Fruit fly (Drosophila melanogaster) whole organism, prepupa: Measurements from ENCODE around the gene Cp7Fa.

ENCODE experiments used
- Blimp-1 ChIP-seq: fragments of 200-800 bp; sonication (Bioruptor generic); optimal IDR thresholded peaks from 3 replicates; lab custom pipeline; 2017; ENCODE audit warnings: missing biosample characterization, missing genetic modification characterization, mild to moderate bottlenecking, moderate library complexity, missing genetic modification reagents
- CG10631 ChIP-seq: fragments of 200-800 bp; sonication (Bioruptor generic); optimal IDR thresholded peaks from 2 replicates; lab custom pipeline; 2016; ENCODE audit warnings: missing biosample characterization, missing genetic modification characterization
- CG10669 ChIP-seq: fragments of 200-800 bp; sonication (Bioruptor generic); optimal IDR thresholded peaks from 3 replicates; lab custom pipeline; 2018; ENCODE audit warnings: missing biosample characterization, mild to moderate bottlenecking, missing genetic modification characterization, moderate library complexity
- CG11762 ChIP-seq: fragments of 200-800 bp; sonication (Bioruptor generic); optimal IDR thresholded peaks from 3 replicates; lab custom pipeline; 2016; ENCODE audit warnings: missing biosample characterization, missing genetic modification characterization; ENCODE audit not compliant: insufficient read depth
- CG11902 ChIP-seq: fragments of 200-800 bp; sonication (Bioruptor generic); optimal IDR thresholded peaks from 3 replicates; lab custom pipeline; 2016; ENCODE audit warnings: missing biosample characterization, missing genetic modification characterization
- CG15336 ChIP-seq: fragments of 200-800 bp; sonication (Bioruptor generic); IDR thresholded peaks from 2 replicates; pipeline ENCODE4 v1.3.6; 2022; ENCODE audit warnings: missing biosample characterization, missing genetic modification characterization
- CG1621 ChIP-seq: fragments of 200-800 bp; sonication (Bioruptor generic); optimal IDR thresholded peaks from 3 replicates; lab custom pipeline; 2018; ENCODE audit warnings: missing biosample characterization, mild to moderate bottlenecking, missing genetic modification characterization
- CG16779 ChIP-seq: fragments of 200-800 bp; sonication (Bioruptor generic); optimal IDR thresholded peaks from 3 replicates; lab custom pipeline; 2017; ENCODE audit warnings: missing biosample characterization, mild to moderate bottlenecking, missing genetic modification characterization
- CG3032 ChIP-seq: fragments of 200-800 bp; optimal IDR thresholded peaks from 2 replicates; lab custom pipeline; 2019; ENCODE audit warnings: missing biosample characterization, mild to moderate bottlenecking, missing genetic modification characterization, moderate library complexity
- CG31627 ChIP-seq: fragments of 200-800 bp; sonication (Bioruptor generic); optimal IDR thresholded peaks from 3 replicates; lab custom pipeline; 2016; ENCODE audit warnings: missing biosample characterization, missing genetic modification characterization
- CG32006 ChIP-seq: fragments of 200-800 bp; sonication (Bioruptor generic); optimal IDR thresholded peaks from 3 replicates; lab custom pipeline; 2017; ENCODE audit warnings: missing biosample characterization, mild to moderate bottlenecking, missing genetic modification characterization
- CG34406 ChIP-seq: fragments of 200-800 bp; sonication (Bioruptor generic); optimal IDR thresholded peaks from 3 replicates; lab custom pipeline; 2016; ENCODE audit warnings: missing biosample characterization, missing genetic modification characterization
- CG3919 ChIP-seq: fragments of 200-800 bp; sonication (Bioruptor generic); optimal IDR thresholded peaks from 3 replicates; lab custom pipeline; 2016; ENCODE audit warnings: missing biosample characterization, missing genetic modification characterization
- CG4318 ChIP-seq: fragments of 200-800 bp; sonication (Bioruptor generic); optimal IDR thresholded peaks from 3 replicates; lab custom pipeline; 2017; ENCODE audit warnings: missing biosample characterization, mild to moderate bottlenecking, missing genetic modification characterization
- CG6163 ChIP-seq: fragments of 200-800 bp; sonication (Bioruptor generic); IDR thresholded peaks from 3 replicates; pipeline ENCODE4 v1.3.6; 2022; ENCODE audit warnings: missing biosample characterization, missing genetic modification characterization
- CG6792 ChIP-seq: fragments of 200-800 bp; sonication (Bioruptor generic); optimal IDR thresholded peaks from 3 replicates; lab custom pipeline; 2016; ENCODE audit warnings: missing biosample characterization, missing genetic modification characterization
- CG6808 ChIP-seq: fragments of 200-800 bp; sonication (Bioruptor generic); optimal IDR thresholded peaks from 3 replicates; lab custom pipeline; 2017; ENCODE audit warnings: missing biosample characterization, missing genetic modification characterization, mild to moderate bottlenecking, moderate library complexity, missing genetic modification reagents
- CG6854 ChIP-seq: fragments of 200-800 bp; sonication (Bioruptor generic); optimal IDR thresholded peaks from 2 replicates; lab custom pipeline; 2017; ENCODE audit warnings: missing biosample characterization, mild to moderate bottlenecking, missing genetic modification characterization
- CG7368 ChIP-seq: fragments of 200-800 bp; sonication (Bioruptor generic); optimal IDR thresholded peaks from 3 replicates; lab custom pipeline; 2016; ENCODE audit warnings: missing biosample characterization, missing genetic modification characterization
- CG8119 ChIP-seq: fragments of 200-800 bp; sonication (Bioruptor generic); IDR thresholded peaks from 3 replicates; pipeline ENCODE4 v1.3.6; 2022; ENCODE audit warnings: missing biosample characterization, missing genetic modification characterization
- CG8319 ChIP-seq: fragments of 200-800 bp; sonication (Bioruptor generic); optimal IDR thresholded peaks from 3 replicates; lab custom pipeline; 2016; ENCODE audit warnings: missing biosample characterization, missing genetic modification characterization
- CG8632 ChIP-seq: fragments of 200-800 bp; sonication (Bioruptor generic); optimal IDR thresholded peaks from 3 replicates; lab custom pipeline; 2016; ENCODE audit warnings: missing biosample characterization, missing genetic modification characterization
- CG9139 ChIP-seq: fragments of 200-800 bp; sonication (Bioruptor generic); optimal IDR thresholded peaks from 3 replicates; lab custom pipeline; 2017; ENCODE audit warnings: missing biosample characterization, mild to moderate bottlenecking, missing genetic modification characterization
- Eip93F ChIP-seq: fragments of 200-800 bp; sonication (Bioruptor generic); optimal IDR thresholded peaks from 2 replicates; lab custom pipeline; 2016; ENCODE audit warnings: missing biosample characterization, mild to moderate bottlenecking, missing genetic modification characterization
- Ets21C ChIP-seq: fragments of 200-800 bp; sonication (Bioruptor generic); optimal IDR thresholded peaks from 3 replicates; lab custom pipeline; 2016; ENCODE audit warnings: missing biosample characterization, missing genetic modification characterization
- Hr38 ChIP-seq: sonication (Bioruptor generic); optimal IDR thresholded peaks from 2 replicates; lab custom pipeline; 2016; ENCODE audit warnings: missing biosample characterization, missing genetic modification characterization
- Hr39 ChIP-seq: fragments of 200-800 bp; sonication (Bioruptor generic); optimal IDR thresholded peaks from 2 replicates; lab custom pipeline; 2016; ENCODE audit warnings: missing biosample characterization, missing genetic modification characterization
- Hr4 ChIP-seq: fragments of 200-800 bp; sonication (Bioruptor generic); optimal IDR thresholded peaks from 3 replicates; lab custom pipeline; 2016; ENCODE audit warnings: missing biosample characterization, missing genetic modification characterization
- Lpt ChIP-seq: fragments of 200-800 bp; sonication (Bioruptor generic); optimal IDR thresholded peaks from 3 replicates; lab custom pipeline; 2016; ENCODE audit warnings: missing biosample characterization, missing genetic modification characterization
- Met ChIP-seq: fragments of 200-800 bp; sonication (Bioruptor generic); optimal IDR thresholded peaks from 3 replicates; lab custom pipeline; 2016; ENCODE audit warnings: missing biosample characterization, missing genetic modification characterization
- Smox ChIP-seq: fragments of 200-800 bp; sonication (Bioruptor generic); optimal IDR thresholded peaks from 3 replicates; lab custom pipeline; 2016; ENCODE audit warnings: missing biosample characterization, missing genetic modification characterization
- Sox14 ChIP-seq: fragments of 200-800 bp; sonication (Bioruptor generic); optimal IDR thresholded peaks from 3 replicates; lab custom pipeline; 2016; ENCODE audit warnings: missing biosample characterization, missing genetic modification characterization
- achi ChIP-seq: fragments of 200-800 bp; sonication (Bioruptor generic); optimal IDR thresholded peaks from 3 replicates; lab custom pipeline; 2016; ENCODE audit warnings: missing biosample characterization, missing genetic modification characterization
- acj6 ChIP-seq: fragments of 200-800 bp; sonication (Bioruptor generic); optimal IDR thresholded peaks from 3 replicates; lab custom pipeline; 2016; ENCODE audit warnings: missing biosample characterization, missing genetic modification characterization
- cyc ChIP-seq: fragments of 200-800 bp; sonication (Bioruptor generic); optimal IDR thresholded peaks from 3 replicates; lab custom pipeline; 2016; ENCODE audit warnings: missing biosample characterization, missing genetic modification characterization
- dac ChIP-seq: fragments of 200-800 bp; sonication (Bioruptor generic); optimal IDR thresholded peaks from 2 replicates; lab custom pipeline; 2017; ENCODE audit warnings: missing biosample characterization, mild to moderate bottlenecking, missing genetic modification characterization
- eg ChIP-seq: fragments of 200-800 bp; sonication (Bioruptor generic); IDR thresholded peaks from 3 replicates; pipeline ENCODE4 v1.3.6; 2022; ENCODE audit warnings: missing biosample characterization, missing genetic modification characterization
- esn ChIP-seq: fragments of 200-800 bp; sonication (Bioruptor generic); optimal IDR thresholded peaks from 2 replicates; lab custom pipeline; 2016; ENCODE audit warnings: missing biosample characterization, mild to moderate bottlenecking, missing genetic modification characterization, moderate library complexity
- fd59A ChIP-seq: fragments of 200-800 bp; sonication (Bioruptor generic); optimal IDR thresholded peaks from 2 replicates; lab custom pipeline; 2017; ENCODE audit warnings: missing biosample characterization, mild to moderate bottlenecking, missing genetic modification characterization, missing genetic modification reagents
- fd85E ChIP-seq: fragments of 200-800 bp; sonication (Bioruptor generic); optimal IDR thresholded peaks from 3 replicates; lab custom pipeline; 2016; ENCODE audit warnings: missing biosample characterization, missing genetic modification characterization
- fkh ChIP-seq: fragments of 200-800 bp; sonication (Bioruptor generic); optimal IDR thresholded peaks from 3 replicates; lab custom pipeline; 2017; ENCODE audit warnings: missing biosample characterization, mild to moderate bottlenecking, missing genetic modification characterization, moderate library complexity
- lz ChIP-seq: fragments of 200-800 bp; sonication (Bioruptor generic); optimal IDR thresholded peaks from 3 replicates; lab custom pipeline; 2016; ENCODE audit warnings: missing biosample characterization, missing genetic modification characterization
- net ChIP-seq: fragments of 200-800 bp; sonication (Bioruptor generic); optimal IDR thresholded peaks from 3 replicates; lab custom pipeline; 2016; ENCODE audit warnings: missing biosample characterization, missing genetic modification characterization
- pdm3 ChIP-seq: fragments of 200-800 bp; sonication (Bioruptor generic); optimal IDR thresholded peaks from 3 replicates; lab custom pipeline; 2016; ENCODE audit warnings: missing biosample characterization, missing genetic modification characterization
- spab ChIP-seq: fragments of 200-800 bp; sonication (Bioruptor generic); optimal IDR thresholded peaks from 2 replicates; lab custom pipeline; 2017; ENCODE audit warnings: missing biosample characterization, mild to moderate bottlenecking, missing genetic modification characterization, missing genetic modification reagents
- ss ChIP-seq, 2 experiments: fragments of 200-800 bp; sonication (Bioruptor generic); optimal IDR thresholded peaks; 2 replicates in 1 of 2; 3 replicates in 1 of 2; lab custom pipeline; 2017 to 2018; ENCODE audit warnings: mild to moderate bottlenecking in 2 of 2, missing biosample characterization in 2 of 2, missing genetic modification characterization in 2 of 2, moderate library complexity in 1 of 2
- svp ChIP-seq: fragments of 200-800 bp; sonication (Bioruptor generic); peaks from one replicate; lab custom pipeline; 2016; ENCODE audit warnings: missing biosample characterization, missing genetic modification characterization
- topi ChIP-seq: fragments of 200-800 bp; sonication (Bioruptor generic); optimal IDR thresholded peaks from 3 replicates; lab custom pipeline; 2016; ENCODE audit warnings: missing biosample characterization, missing genetic modification characterization
- vri ChIP-seq: fragments of 200-800 bp; sonication (Bioruptor generic); optimal IDR thresholded peaks from 3 replicates; lab custom pipeline; 2016; ENCODE audit warnings: missing biosample characterization, mild to moderate bottlenecking, missing genetic modification characterization

Gene Cp7Fa

dm6 chrX:8492849-8493248 lies 22.2 kb downstream of the Cp7Fa start (continued):
- TF ChIP-seq net, result peak; percentile 76
- TF ChIP-seq CG6854 (GFP tag; lab: Kevin White, UChicago), result peak; percentile 47
- TF ChIP-seq topi (GFP tag; lab: Kevin White, UChicago), result peak; percentile 70
- peak; percentile 86 for TF ChIP-seq CG32006 (GFP tag; lab: Kevin White, UChicago)
- TF ChIP-seq cyc (GFP tag; lab: Kevin White, UChicago), result peak; percentile 74
- peak; percentile 57 for TF ChIP-seq fd85E (GFP tag; lab: Kevin White, UChicago)
- TF ChIP-seq Sox14 (GFP tag; lab: Kevin White, UChicago), result peak; percentile 45
- peak; percentile 73 for TF ChIP-seq svp (GFP tag; lab: Kevin White, UChicago)
- peak; percentile 76 for TF ChIP-seq Hr4 (GFP tag; lab: Kevin White, UChicago)
- TF ChIP-seq CG10669, result peak; percentile 78
- no peak for TF ChIP-seq fkh (GFP tag; lab: Kevin White, UChicago)
- TF ChIP-seq dac, result peak; percentile 68
- peak; percentile 78 for TF ChIP-seq CG7368 (GFP tag; lab: Kevin White, UChicago)
- TF ChIP-seq fd59A (GFP tag; lab: Kevin White, UChicago), result peak; percentile 62
- TF ChIP-seq acj6 (GFP tag; lab: Kevin White, UChicago), result peak; percentile 85
- peak; percentile 68 for TF ChIP-seq CG11902 (GFP tag; lab: Kevin White, UChicago)
- peak; percentile 87 for TF ChIP-seq CG15336 (GFP tag; lab: Robert Waterston, UW)
- peak; percentile 93 for TF ChIP-seq eg (GFP tag; lab: Robert Waterston, UW)
- peak; percentile 67 for TF ChIP-seq CG31627 (GFP tag; lab: Kevin White, UChicago)
- TF ChIP-seq CG4318, result peak; percentile 73
- TF ChIP-seq CG9139 (GFP tag; lab: Kevin White, UChicago), result peak; percentile 57
- peak; percentile 66 for TF ChIP-seq spab (GFP tag; lab: Kevin White, UChicago)
- TF ChIP-seq Hr38 (GFP tag; lab: Kevin White, UChicago), result no peak
- TF ChIP-seq Blimp-1 (GFP tag; lab: Kevin White, UChicago), result peak; percentile 46
- TF ChIP-seq ss (GFP tag; optimal IDR thresholded peaks at IDR 0.05; lab: Kevin White, UChicago), result peak; percentile 52 to 71
- peak; percentile 61 for TF ChIP-seq lz (GFP tag; lab: Kevin White, UChicago)
- peak; percentile 72 for TF ChIP-seq esn (GFP tag; lab: Kevin White, UChicago)
- TF ChIP-seq Smox (GFP tag; lab: Kevin White, UChicago), result peak; percentile 64
- TF ChIP-seq CG11762 (GFP tag; lab: Kevin White, UChicago), result peak; percentile 66
- peak; percentile 84 for TF ChIP-seq CG3919 (GFP tag; lab: Kevin White, UChicago)
- TF ChIP-seq pdm3 (GFP tag; lab: Kevin White, UChicago), result peak; percentile 81
- TF ChIP-seq, all 60 proteins: peak for 58

dm6 chrX:8493473-8493872 lies 22.8 kb downstream of the Cp7Fa start:
- TF ChIP-seq Hr38 (GFP tag; lab: Kevin White, UChicago) (no peak), Met (GFP tag; lab: Kevin White, UChicago) (no peak), vri (GFP tag; lab: Kevin White, UChicago) (no peak), CG15336 (GFP tag; lab: Robert Waterston, UW) (no peak), spab (GFP tag; lab: Kevin White, UChicago) (no peak), Sox14 (GFP tag; lab: Kevin White, UChicago) (no peak), Hr39 (GFP tag; lab: Kevin White, UChicago) (no peak), CG8119 (GFP tag; lab: Robert Waterston, UW) (no peak), svp (GFP tag; lab: Kevin White, UChicago) (peak; percentile 65), CG8632 (no peak), Hr4 (GFP tag; lab: Kevin White, UChicago) (no peak), CG3032 (tag; lab: Kevin White, UChicago) (no peak), lz (GFP tag; lab: Kevin White, UChicago) (no peak), CG6792 (no peak), CG31627 (GFP tag; lab: Kevin White, UChicago) (no peak), CG9139 (GFP tag; lab: Kevin White, UChicago) (no peak), Eip93F (GFP tag; lab: Kevin White, UChicago) (no peak), achi (GFP tag; lab: Kevin White, UChicago) (no peak), CG10631 (GFP tag; lab: Kevin White, UChicago) (no peak), CG6163 (0 out of 3 replicates have a peak, but pooled peaks have one; percentile 31), Lpt (GFP tag; lab: Kevin White, UChicago) (no peak), fd59A (GFP tag; lab: Kevin White, UChicago) (no peak), CG6808 (GFP tag; lab: Kevin White, UChicago) (no peak), CG8319 (GFP tag; lab: Kevin White, UChicago) (no peak), CG1621 (tag; lab: Kevin White, UChicago) (no peak), pdm3 (GFP tag; lab: Kevin White, UChicago) (no peak), CG7368 (GFP tag; lab: Kevin White, UChicago) (no peak), CG34406 (GFP tag; lab: Kevin White, UChicago) (no peak), CG16779 (tag; lab: Kevin White, UChicago) (no peak), Ets21C (no peak), CG32006 (GFP tag; lab: Kevin White, UChicago) (no peak), fkh (GFP tag; lab: Kevin White, UChicago) (no peak)
